Worm (Caenorhabditis elegans) whole organism, L4 larva: ENCODE results near the gene cbp-3.

ENCODE experiments used
- F26F4.8 ChIP-seq: fragments of 200-800 bp; sonication (Bioruptor generic); conservative IDR thresholded peaks from 2 replicates; pipeline ENCODE4 v1.3.6; 2022; ENCODE audit warnings: missing genetic modification characterization, missing compliant biosample characterization
- T26A8.4 ChIP-seq: fragments of 200-800 bp; sonication (Bioruptor generic); IDR thresholded peaks from 2 replicates; pipeline ENCODE4 v1.3.6; 2022; ENCODE audit warnings: missing genetic modification characterization, missing compliant biosample characterization
- ZK337.2 ChIP-seq: fragments of 200-800 bp; sonication (Bioruptor generic); IDR thresholded peaks from 2 replicates; pipeline ENCODE4 v1.3.6; 2022; ENCODE audit warnings: missing genetic modification reagents, missing genetic modification characterization, missing compliant biosample characterization
- aha-1 ChIP-seq: fragments of 150-350 bp; peaks from one replicate; lab custom pipeline; 2014; ENCODE audit warnings: missing biosample characterization, missing genetic modification characterization
- aly-2 ChIP-seq: sonication (generic microtip); optimal IDR thresholded peaks from 2 replicates; lab custom pipeline; 2018; ENCODE audit warnings: missing biosample characterization, missing genetic modification characterization
- ama-1 ChIP-seq: fragments of 150-350 bp; optimal IDR thresholded peaks from 2 replicates; lab custom pipeline; 2014; ENCODE audit warnings: inconsistent platforms, mixed read lengths
- ceh-20 ChIP-seq: fragments of 200-800 bp; sonication (Bioruptor generic); IDR thresholded peaks from 2 replicates; pipeline ENCODE4 v1.3.6; 2022; ENCODE audit warnings: missing genetic modification reagents, missing genetic modification characterization, missing compliant biosample characterization
- ceh-82 ChIP-seq: sonication (generic microtip); optimal IDR thresholded peaks from 2 replicates; lab custom pipeline; 2017; ENCODE audit warnings: missing biosample characterization, missing genetic modification characterization
- cey-2 ChIP-seq: sonication (generic microtip); optimal IDR thresholded peaks from 3 replicates; lab custom pipeline; 2017; ENCODE audit warnings: missing genetic modification characterization, mild to moderate bottlenecking, missing compliant biosample characterization, antibody characterized with exemption, borderline replicate concordance; ENCODE audit not compliant: insufficient read depth
- daf-12 ChIP-seq: fragments of 150-350 bp; optimal IDR thresholded peaks from 2 replicates; lab custom pipeline; 2014; ENCODE audit warnings: missing biosample characterization, missing genetic modification reagents, missing genetic modification characterization
- dpl-1 ChIP-seq: fragments of 150-350 bp; optimal IDR thresholded peaks from 2 replicates; lab custom pipeline; 2014; ENCODE audit warnings: missing biosample characterization, missing genetic modification reagents, missing genetic modification characterization
- hif-1 ChIP-seq, 2 experiments: sonication (generic microtip); optimal IDR thresholded peaks; 2 replicates each; lab custom pipeline; 2016 to 2017; ENCODE audit warnings: missing compliant biosample characterization in 2 of 2, missing genetic modification characterization in 2 of 2, missing genetic modification reagents in 2 of 2, missing genotype in 2 of 2, mild to moderate bottlenecking in 1 of 2
- lin-1 ChIP-seq: fragments of 200-800 bp; sonication (Bioruptor generic); IDR thresholded peaks from 2 replicates; pipeline ENCODE4 v1.3.6; 2022; ENCODE audit warnings: missing genetic modification reagents, missing genetic modification characterization, missing compliant biosample characterization
- lin-38 ChIP-seq: fragments of 200-800 bp; sonication (Bioruptor generic); IDR thresholded peaks from 2 replicates; pipeline ENCODE4 v1.3.6; 2022; ENCODE audit warnings: missing genetic modification reagents, missing genetic modification characterization, missing compliant biosample characterization
- mdl-1 ChIP-seq, 2 experiments: fragments of 150-350 bp in 1 of 2; sonication (generic microtip) in 1 of 2; optimal IDR thresholded peaks; 2 replicates each; lab custom pipeline; 2014 to 2017; ENCODE audit warnings: missing biosample characterization in 2 of 2, missing genetic modification characterization in 2 of 2
- mxl-2 ChIP-seq: fragments of 200-800 bp; sonication (Bioruptor generic); conservative IDR thresholded peaks from 2 replicates; pipeline ENCODE4 v1.3.6; 2022; ENCODE audit warnings: missing genetic modification reagents, missing genetic modification characterization, missing compliant biosample characterization
- nhr-102 ChIP-seq: sonication (generic microtip); optimal IDR thresholded peaks from 2 replicates; lab custom pipeline; 2016; ENCODE audit warnings: mild to moderate bottlenecking, missing genetic modification characterization, moderate library complexity, missing compliant biosample characterization
- nhr-25 ChIP-seq: sonication (generic microtip); optimal IDR thresholded peaks from 2 replicates; lab custom pipeline; 2017; ENCODE audit warnings: missing genetic modification characterization, mild to moderate bottlenecking, missing compliant biosample characterization, antibody characterized with exemption, moderate library complexity, borderline replicate concordance; ENCODE audit not compliant: insufficient read depth
- nhr-28 ChIP-seq: fragments of 150-350 bp; optimal IDR thresholded peaks from 2 replicates; lab custom pipeline; 2014; ENCODE audit warnings: missing biosample characterization, missing genetic modification characterization
- nhr-77 ChIP-seq: fragments of 150-350 bp; optimal IDR thresholded peaks from 2 replicates; lab custom pipeline; 2014; ENCODE audit warnings: missing biosample characterization, missing genetic modification characterization
- pha-4 ChIP-seq, 2 experiments: fragments of 150-350 bp in 1 of 2; fragments of 200-800 bp in 1 of 2; sonication (Bioruptor generic) in 1 of 2; IDR thresholded peaks in 1 of 2; optimal IDR thresholded peaks in 1 of 2; 2 replicates each; pipeline versions ENCODE4 v1.3.6 to Lab custom; 2014 to 2022; ENCODE audit warnings: missing genetic modification characterization in 2 of 2, missing genetic modification reagents in 2 of 2, missing biosample characterization in 1 of 2, missing compliant biosample characterization in 1 of 2
- saeg-2 ChIP-seq: fragments of 200-800 bp; sonication (Bioruptor generic); IDR thresholded peaks from 2 replicates; pipeline ENCODE4 v1.3.6; 2022; ENCODE audit warnings: missing genetic modification reagents, missing genetic modification characterization, missing compliant biosample characterization
- skn-1 ChIP-seq: fragments of 150-350 bp; optimal IDR thresholded peaks from 2 replicates; lab custom pipeline; 2014; ENCODE audit warnings: missing biosample characterization, missing genetic modification characterization
- snpc-1.2 ChIP-seq: fragments of 200-800 bp; sonication (Bioruptor generic); IDR thresholded peaks from 2 replicates; pipeline ENCODE4 v1.3.6; 2022; ENCODE audit warnings: missing genetic modification reagents, missing genetic modification characterization, missing compliant biosample characterization
- tag-97 ChIP-seq: fragments of 200-800 bp; sonication (Bioruptor generic); IDR thresholded peaks from 2 replicates; pipeline ENCODE4 v1.3.6; 2022; ENCODE audit warnings: missing genetic modification characterization, missing compliant biosample characterization
- tra-1 ChIP-seq: fragments of 200-800 bp; sonication (Bioruptor generic); IDR thresholded peaks from 2 replicates; pipeline ENCODE4 v1.3.6; 2022; ENCODE audit warnings: missing genetic modification reagents, missing genetic modification characterization, missing compliant biosample characterization
- unc-62 ChIP-seq, 3 experiments: fragments of 150-350 bp in 1 of 3; sonication (generic microtip); optimal IDR thresholded peaks in 2 of 3; peaks in 1 of 3; 1 replicate in 1 of 3; 2 replicates in 2 of 3; lab custom pipeline; 2014 to 2017; ENCODE audit warnings: missing biosample characterization in 3 of 3, missing genetic modification characterization in 3 of 3, missing genetic modification reagents in 3 of 3, missing genotype in 1 of 3

The cbp-3 gene

DNA sequence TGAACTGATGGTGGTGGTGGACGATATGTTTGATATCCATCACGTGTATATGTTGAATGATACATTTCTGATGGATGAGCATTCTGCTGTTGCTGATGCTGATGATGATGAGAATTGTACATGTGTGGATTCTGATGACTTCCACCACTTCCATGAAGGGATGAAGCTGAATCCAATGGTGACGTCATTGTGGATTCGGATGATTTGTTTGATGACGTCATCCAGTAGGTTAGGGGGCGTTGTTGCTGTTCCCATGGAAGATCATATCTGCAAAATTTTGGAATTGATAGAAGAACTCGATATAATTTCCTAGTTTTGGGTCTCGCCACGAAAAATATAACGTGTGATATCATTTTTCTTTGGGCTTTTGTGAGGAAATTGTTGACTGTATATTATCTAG lies 49.7 kb downstream of the cbp-3 start:
- TF ChIP-seq lin-38 (GFP tag; lab: Robert Waterston, UW) (no peak), T26A8.4 (GFP tag; lab: Robert Waterston, UW) (0 out of 2 replicates have a peak, but pooled peaks have one; percentile 19), ZK337.2 (GFP tag; lab: Robert Waterston, UW) (0 out of 2 replicates have a peak, but pooled peaks have one; percentile 42)

DNA sequence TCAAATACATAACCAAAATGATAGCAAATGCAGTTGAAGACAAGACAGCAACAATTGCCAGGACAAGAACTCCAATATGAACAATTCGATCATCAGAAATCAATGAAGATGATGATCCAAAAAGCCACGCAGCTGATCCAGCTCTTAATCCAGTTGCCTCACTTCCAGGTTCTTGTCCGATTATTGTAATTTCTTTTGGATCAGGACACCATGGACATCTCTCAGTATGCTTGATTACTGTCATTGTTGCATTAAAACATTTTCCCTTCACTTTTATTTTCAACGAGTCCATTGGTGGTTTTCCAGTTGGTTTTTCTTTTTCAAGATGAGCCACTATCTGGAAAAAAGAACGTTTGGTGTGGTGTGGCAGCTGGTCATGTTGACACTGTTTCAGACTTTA lies 50.6 kb downstream of the cbp-3 start:
- TF ChIP-seq ama-1 (lab: Kevin White, UChicago) = no peak
- TF ChIP-seq snpc-1.2 (GFP tag; lab: Robert Waterston, UW) = no peak
- TF ChIP-seq pha-4 (GFP tag; IDR thresholded peaks at IDR 0.05; lab: Robert Waterston, UW) = no peak
- TF ChIP-seq pha-4 (tag; optimal IDR thresholded peaks at IDR 0.05; lab: Kevin White, UChicago) = no peak
- no peak for TF ChIP-seq dpl-1 (GFP tag; lab: Kevin White, UChicago)
- no peak for TF ChIP-seq aly-2 (tag; lab: Kevin White, UChicago)
- TF ChIP-seq ceh-82 (tag; lab: Kevin White, UChicago) = no peak
- TF ChIP-seq cey-2 = no peak
- TF ChIP-seq saeg-2 (GFP tag; lab: Robert Waterston, UW) = no peak
- no peak for TF ChIP-seq mxl-2 (GFP tag; lab: Robert Waterston, UW)
- no peak for TF ChIP-seq nhr-25 (tag; lab: Kevin White, UChicago)
- TF ChIP-seq aha-1 (tag; lab: Kevin White, UChicago) = peak; percentile 70
- TF ChIP-seq daf-12 (tag; lab: Kevin White, UChicago) = no peak
- peak in 1 of 2 experiments; percentile 57 for TF ChIP-seq unc-62 (GFP tag; optimal IDR thresholded peaks at IDR 0.05 in 1 of 2; lab: Kevin White, UChicago)
- no peak for TF ChIP-seq unc-62 (tag; optimal IDR thresholded peaks at IDR 0.05; lab: Kevin White, UChicago)

DNA sequence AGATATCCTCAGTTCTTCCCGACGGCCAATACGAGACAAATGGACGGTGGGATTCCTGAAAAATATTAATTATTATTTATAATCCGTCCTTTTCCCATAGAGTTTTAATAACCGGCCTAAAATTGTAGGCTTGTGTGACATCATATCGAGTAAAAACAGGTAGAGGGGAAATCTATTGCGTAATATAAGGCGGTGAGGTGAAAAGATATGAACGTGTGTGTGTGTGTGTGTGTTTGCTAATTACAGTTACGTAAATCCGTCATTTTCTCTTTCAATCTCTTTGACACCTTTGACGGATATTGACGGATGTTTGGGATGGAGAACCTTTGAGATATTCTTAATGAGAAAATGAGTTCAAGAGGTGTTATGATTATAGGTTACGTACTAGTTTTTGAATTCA lies 51.7 kb downstream of the cbp-3 start:
- TF ChIP-seq nhr-77 (tag; lab: Kevin White, UChicago) = no peak
- no peak for TF ChIP-seq mdl-1 (tag; optimal IDR thresholded peaks at IDR 0.05; lab: Kevin White, UChicago)
- no peak for TF ChIP-seq daf-12 (tag; lab: Kevin White, UChicago)

DNA sequence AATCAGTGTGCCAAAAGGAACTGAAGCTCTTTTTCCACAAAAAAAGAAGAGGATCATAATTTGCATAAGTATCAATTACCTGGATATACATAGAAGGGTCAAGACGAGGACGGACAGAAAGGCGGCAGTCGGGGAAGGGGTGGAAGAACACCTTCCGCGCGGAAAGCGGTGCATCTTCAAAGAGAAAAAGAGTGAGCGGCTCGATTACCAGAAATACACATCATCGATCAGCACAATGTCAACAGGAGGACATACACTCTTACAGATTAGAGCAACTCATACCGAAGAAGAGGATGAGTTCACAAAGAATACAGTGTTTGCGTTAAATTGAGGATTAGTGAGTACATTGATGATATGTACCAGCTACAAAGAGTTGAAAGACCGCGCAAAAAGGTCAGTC lies 55.6 kb downstream of the cbp-3 start:
- TF ChIP-seq hif-1 (tag; optimal IDR thresholded peaks at IDR 0.05; lab: Kevin White, UChicago) (no peak), nhr-28 (tag; lab: Kevin White, UChicago) (no peak), ceh-20 (GFP tag; lab: Robert Waterston, UW) (no peak), tag-97 (GFP tag; lab: Robert Waterston, UW) (no peak), dpl-1 (GFP tag; lab: Kevin White, UChicago) (no peak), nhr-102 (tag; lab: Kevin White, UChicago) (no peak), aha-1 (tag; lab: Kevin White, UChicago) (peak; percentile 90), lin-1 (GFP tag; lab: Robert Waterston, UW) (no peak)

DNA sequence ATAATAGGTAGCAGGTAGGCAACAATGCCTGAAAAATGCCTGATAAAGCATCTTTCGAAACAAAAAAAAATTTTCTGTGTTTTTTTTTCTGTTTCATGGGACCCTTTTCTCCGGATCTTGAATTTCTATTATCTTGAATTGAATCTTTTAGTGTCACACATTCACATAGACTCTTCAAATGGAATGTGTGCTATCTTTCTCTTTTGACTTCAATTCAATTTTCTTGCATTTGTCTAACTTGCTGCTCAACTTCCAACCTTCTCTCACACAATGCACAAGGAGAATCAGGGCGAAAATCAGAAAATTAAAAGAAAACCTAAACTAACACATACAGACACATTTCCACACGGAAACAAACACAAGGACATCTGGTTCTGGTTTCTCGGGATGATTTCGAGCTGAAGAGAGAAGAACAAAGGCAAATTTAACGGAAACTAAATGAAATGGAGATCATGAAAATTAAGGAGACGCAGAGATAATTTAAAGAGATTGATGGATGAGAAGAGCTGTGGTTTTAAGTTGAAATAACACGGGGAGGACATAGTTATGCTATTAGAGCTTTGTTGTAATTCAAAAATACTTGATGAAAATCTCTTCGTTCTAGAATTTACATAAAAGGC lies 58.5 kb downstream of the cbp-3 start:
- TF ChIP-seq tra-1 (GFP tag; lab: Robert Waterston, UW) = no peak

DNA sequence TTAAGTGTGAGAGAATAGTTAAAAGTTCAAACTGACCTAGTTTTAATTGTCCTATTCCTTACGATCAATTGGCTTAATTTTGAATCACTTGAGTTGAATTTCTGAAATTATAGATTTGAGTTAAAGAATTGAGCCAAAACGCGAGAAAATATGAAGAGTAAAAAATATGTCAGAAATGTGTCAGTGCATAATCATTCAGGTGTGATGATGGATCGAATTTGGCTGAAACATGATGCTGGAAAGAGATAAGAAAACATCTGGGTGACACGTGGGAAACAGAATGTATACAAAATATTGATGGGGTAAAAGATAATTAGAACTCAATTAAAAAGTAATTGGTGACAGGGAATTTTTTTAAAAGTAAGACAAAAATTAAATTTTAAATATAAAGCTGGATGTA lies 60.0 kb downstream of the cbp-3 start, which contains the start of gene R10E12.2:
TSS of gene R10E12.2 (minus strand) at position 101 of the 400 bp plus-strand sequence.
- TF ChIP-seq skn-1 (tag; lab: Kevin White, UChicago) (no peak), ZK337.2 (GFP tag; lab: Robert Waterston, UW) (no peak), F26F4.8 (no peak)
